Worm (Caenorhabditis elegans): ENCODE results near the gene mcm-2.

mcm-2 gene

ce11 chrII:12006575-12007098, at the start of gene mcm-2:
Gene mcm-2, minus strand, starts transcription at chrII:12006625.
- TF ChIP-seq ceh-13 (GFP tag; optimal IDR thresholded peaks at IDR 0.05), result no peak
- TF ChIP-seq scrt-1 (GFP tag; IDR thresholded peaks at IDR 0.05), result no peak
- no peak for TF ChIP-seq aly-1 (tag; optimal IDR thresholded peaks at IDR 0.05)
- no peak for TF ChIP-seq hmbx-1 (tag; optimal IDR thresholded peaks at IDR 0.05)
- no peak for TF ChIP-seq F13C5.2 (tag; optimal IDR thresholded peaks at IDR 0.05)
- no peak for TF ChIP-seq tbx-11 (GFP tag; IDR thresholded peaks at IDR 0.05)
- TF ChIP-seq B0310.2 (tag; optimal IDR thresholded peaks at IDR 0.05), result no peak
- no peak for TF ChIP-seq ama-1 (optimal IDR thresholded peaks at IDR 0.05)
- TF ChIP-seq ceh-36 (tag; optimal IDR thresholded peaks at IDR 0.05), result no peak
- no peak for TF ChIP-seq tbx-37 (GFP tag; conservative IDR thresholded peaks at IDR 0.05)
- no peak for TF ChIP-seq ets-7 (tag; optimal IDR thresholded peaks at IDR 0.05)
- no peak for TF ChIP-seq flt-1 (GFP tag; IDR thresholded peaks at IDR 0.05)
- TF ChIP-seq hnd-1 (tag; optimal IDR thresholded peaks at IDR 0.05), result no peak
- no peak for TF ChIP-seq tra-4 (tag; optimal IDR thresholded peaks at IDR 0.05)
- no peak for TF ChIP-seq sea-1 (GFP tag; conservative IDR thresholded peaks at IDR 0.05)
- TF ChIP-seq hmg-4 (GFP tag; optimal IDR thresholded peaks at IDR 0.05), result no peak
- no peak for TF ChIP-seq pes-1 (GFP tag; IDR thresholded peaks at IDR 0.05)

- TF ChIP-seq pes-1 (GFP tag; IDR thresholded peaks at IDR 0.05) (no peak), ets-7 (tag; optimal IDR thresholded peaks at IDR 0.05) (no peak), hnd-1 (tag; optimal IDR thresholded peaks at IDR 0.05) (no peak), scrt-1 (GFP tag; IDR thresholded peaks at IDR 0.05) (no peak), hmg-4 (GFP tag; optimal IDR thresholded peaks at IDR 0.05) (no peak), ceh-13 (GFP tag; optimal IDR thresholded peaks at IDR 0.05) (no peak)
These were observed 49.1 kb upstream of the mcm-2 start for ce11 chrII:12055408-12056140.

- TF ChIP-seq tbx-37 (GFP tag; conservative IDR thresholded peaks at IDR 0.05), result no peak
- no peak for TF ChIP-seq pes-1 (GFP tag; IDR thresholded peaks at IDR 0.05)
- TF ChIP-seq F13C5.2 (tag; optimal IDR thresholded peaks at IDR 0.05), result no peak
These were observed 48.1 kb upstream of the mcm-2 start for ce11 chrII:12054558-12054957.

DNA sequence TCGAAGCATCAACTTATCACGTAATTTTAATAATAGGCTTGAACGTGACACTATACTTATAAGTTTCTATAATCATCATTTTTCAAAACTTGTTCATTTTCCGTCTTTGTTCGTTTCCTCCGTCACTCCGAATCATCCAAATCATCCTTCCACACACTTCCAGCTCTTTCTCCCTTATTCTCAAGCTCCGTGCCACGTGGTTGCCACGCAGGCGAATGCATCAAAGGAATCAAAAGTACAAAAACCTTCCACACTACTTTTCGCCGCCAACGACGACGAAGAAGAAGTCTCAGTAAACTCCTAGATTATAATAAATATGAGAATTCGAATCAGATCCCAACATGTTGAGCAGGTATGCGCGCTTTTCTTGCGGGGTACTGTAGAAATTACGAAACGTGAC, 47.7 kb upstream of the mcm-2 start:
- TF ChIP-seq B0310.2 (tag; optimal IDR thresholded peaks at IDR 0.05) (no peak), sea-1 (GFP tag; conservative IDR thresholded peaks at IDR 0.05) (no peak), tbx-11 (GFP tag; IDR thresholded peaks at IDR 0.05) (no peak), flt-1 (GFP tag; IDR thresholded peaks at IDR 0.05) (no peak), pes-1 (GFP tag; IDR thresholded peaks at IDR 0.05) (no peak), ama-1 (optimal IDR thresholded peaks at IDR 0.05) (no peak), ceh-36 (tag; optimal IDR thresholded peaks at IDR 0.05) (no peak), aly-1 (tag; optimal IDR thresholded peaks at IDR 0.05) (no peak), ceh-13 (GFP tag; optimal IDR thresholded peaks at IDR 0.05) (no peak), ets-7 (tag; optimal IDR thresholded peaks at IDR 0.05) (no peak)

DNA sequence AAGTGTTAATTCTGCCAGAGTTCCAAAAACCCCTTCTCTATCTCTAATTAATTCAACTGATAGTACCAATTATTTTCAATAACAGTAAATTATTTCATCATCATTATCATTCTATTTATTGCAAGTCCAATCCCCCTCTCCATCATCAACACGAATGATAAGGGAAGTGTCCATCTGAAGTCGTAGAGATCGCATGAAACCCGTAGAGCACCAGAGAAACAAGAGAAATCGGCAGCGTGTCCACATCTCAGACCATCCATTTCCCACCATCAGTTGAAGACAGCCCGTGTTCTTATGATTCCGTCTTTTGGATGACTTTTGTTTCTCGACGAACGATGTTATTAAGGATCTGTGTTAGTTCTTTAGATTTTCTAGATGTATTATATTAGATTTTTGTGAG, 47.1 kb upstream of the mcm-2 start:
- no peak for TF ChIP-seq ets-7 (tag; optimal IDR thresholded peaks at IDR 0.05)
- TF ChIP-seq tra-4 (tag; optimal IDR thresholded peaks at IDR 0.05), result no peak
- no peak for TF ChIP-seq F13C5.2 (tag; optimal IDR thresholded peaks at IDR 0.05)
- TF ChIP-seq ama-1 (optimal IDR thresholded peaks at IDR 0.05), result no peak
- TF ChIP-seq ceh-13 (GFP tag; optimal IDR thresholded peaks at IDR 0.05), result no peak
- no peak for TF ChIP-seq ceh-36 (tag; optimal IDR thresholded peaks at IDR 0.05)
- TF ChIP-seq hmbx-1 (tag; optimal IDR thresholded peaks at IDR 0.05), result no peak
- TF ChIP-seq sea-1 (GFP tag; conservative IDR thresholded peaks at IDR 0.05), result no peak
- TF ChIP-seq scrt-1 (GFP tag; IDR thresholded peaks at IDR 0.05), result no peak
- no peak for TF ChIP-seq hnd-1 (tag; optimal IDR thresholded peaks at IDR 0.05)
- no peak for TF ChIP-seq pes-1 (GFP tag; IDR thresholded peaks at IDR 0.05)
- TF ChIP-seq tbx-37 (GFP tag; conservative IDR thresholded peaks at IDR 0.05), result no peak
- no peak for TF ChIP-seq tbx-11 (GFP tag; IDR thresholded peaks at IDR 0.05)
- TF ChIP-seq B0310.2 (tag; optimal IDR thresholded peaks at IDR 0.05), result no peak
- TF ChIP-seq flt-1 (GFP tag; IDR thresholded peaks at IDR 0.05), result no peak
- no peak for TF ChIP-seq hmg-4 (GFP tag; optimal IDR thresholded peaks at IDR 0.05)
- TF ChIP-seq aly-1 (tag; optimal IDR thresholded peaks at IDR 0.05), result no peak

ce11 chrII:12052924-12053323, 46.5 kb upstream of the mcm-2 start:
- TF ChIP-seq sea-1 (GFP tag; conservative IDR thresholded peaks at IDR 0.05) (no peak), F13C5.2 (tag; optimal IDR thresholded peaks at IDR 0.05) (no peak), scrt-1 (GFP tag; IDR thresholded peaks at IDR 0.05) (no peak), flt-1 (GFP tag; IDR thresholded peaks at IDR 0.05) (no peak), ceh-36 (tag; optimal IDR thresholded peaks at IDR 0.05) (no peak), pes-1 (GFP tag; IDR thresholded peaks at IDR 0.05) (no peak), hmbx-1 (tag; optimal IDR thresholded peaks at IDR 0.05) (no peak), hmg-4 (GFP tag; optimal IDR thresholded peaks at IDR 0.05) (no peak), B0310.2 (tag; optimal IDR thresholded peaks at IDR 0.05) (no peak), ets-7 (tag; optimal IDR thresholded peaks at IDR 0.05) (no peak), tbx-37 (GFP tag; conservative IDR thresholded peaks at IDR 0.05) (no peak)

DNA sequence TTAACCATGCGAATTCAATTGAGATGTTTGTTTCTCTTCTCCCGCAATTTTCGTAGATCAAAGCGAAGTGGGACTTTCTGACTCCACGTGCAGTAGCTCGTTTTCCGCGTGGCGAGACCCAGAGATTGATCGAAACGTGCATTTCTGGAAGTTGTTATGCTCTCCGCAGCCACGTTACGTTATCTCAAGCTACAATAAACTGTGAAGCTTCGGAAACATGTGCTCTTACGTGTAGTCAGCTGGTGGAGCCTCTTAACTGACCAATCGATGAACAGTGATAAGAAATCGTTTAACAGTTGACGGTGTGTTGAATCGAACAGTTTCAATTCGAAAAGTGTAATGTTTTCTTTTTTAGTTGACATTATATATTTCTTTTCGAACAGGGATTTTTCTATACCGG, 45.7 kb upstream of the mcm-2 start:
- no peak for TF ChIP-seq ceh-36 (tag; optimal IDR thresholded peaks at IDR 0.05)
- TF ChIP-seq pes-1 (GFP tag; IDR thresholded peaks at IDR 0.05), result no peak
- no peak for TF ChIP-seq sea-1 (GFP tag; conservative IDR thresholded peaks at IDR 0.05)
- no peak for TF ChIP-seq hnd-1 (tag; optimal IDR thresholded peaks at IDR 0.05)
- no peak for TF ChIP-seq hmg-4 (GFP tag; optimal IDR thresholded peaks at IDR 0.05)
- TF ChIP-seq ceh-13 (GFP tag; optimal IDR thresholded peaks at IDR 0.05), result no peak

DNA sequence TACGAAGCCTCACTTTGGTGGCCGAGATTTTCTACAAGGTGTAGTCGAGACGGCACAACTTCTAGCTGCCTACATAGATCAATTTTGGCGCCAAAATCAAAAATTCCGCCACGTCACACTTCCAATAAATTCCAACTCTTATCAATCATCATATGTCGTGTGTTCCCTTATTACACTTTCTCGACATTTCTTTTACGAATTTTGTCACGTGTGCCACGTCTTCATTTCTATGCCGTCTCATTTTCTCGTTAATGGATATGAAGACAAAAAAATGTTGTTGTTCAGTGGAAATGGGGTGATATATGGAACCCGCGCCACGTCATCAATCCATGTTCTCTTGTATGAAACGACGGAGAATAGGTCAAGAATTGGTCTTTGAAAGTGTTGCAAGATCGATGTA, 45.2 kb upstream of the mcm-2 start:
- TF ChIP-seq F13C5.2 (tag; optimal IDR thresholded peaks at IDR 0.05) (no peak), hmg-4 (GFP tag; optimal IDR thresholded peaks at IDR 0.05) (no peak)

Measured in whole organism, early embryonic.